Fruit fly (Drosophila melanogaster): ENCODE results near the gene CG6138.

DNA sequence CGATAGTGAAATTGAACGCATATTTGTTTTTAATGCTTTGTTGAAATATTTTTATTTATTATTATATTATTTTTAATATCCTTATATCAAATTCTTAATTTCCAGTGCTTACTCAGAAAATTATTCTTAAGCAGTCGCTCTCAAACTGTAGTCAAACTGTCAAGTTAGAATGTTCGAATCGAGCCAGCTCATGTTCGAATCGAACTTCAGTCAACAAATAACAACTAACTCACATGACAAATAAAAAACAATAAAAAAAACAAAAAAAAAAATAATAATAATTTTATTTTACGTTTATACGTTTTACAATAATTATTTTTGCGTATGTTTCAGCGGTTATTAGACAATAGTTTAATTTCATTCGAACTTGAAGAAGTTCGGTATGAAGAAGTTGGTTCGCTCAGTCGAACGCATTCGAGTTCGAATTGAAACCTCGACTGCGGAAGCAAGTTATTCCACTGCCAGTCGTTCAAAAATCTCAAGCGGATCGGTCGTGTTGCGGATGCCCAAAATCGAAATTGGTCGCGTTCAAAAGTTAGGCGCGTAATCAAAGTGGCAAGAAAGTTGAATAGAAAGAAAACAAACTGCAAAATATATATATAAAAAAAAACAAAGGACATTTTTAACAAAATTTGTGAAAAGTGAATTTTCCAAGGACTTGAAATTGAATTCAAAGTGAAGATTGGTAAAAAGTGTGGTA lies 22.5 kb upstream of the CG6138 start, which contains the start of gene Trim9:
- no peak for TF ChIP-seq CG7987 (GFP tag; optimal IDR thresholded peaks at IDR 0.05)
- no peak for TF ChIP-seq CG32772 (GFP tag; IDR thresholded peaks at IDR 0.05)
- no peak for TF ChIP-seq emc (GFP tag; optimal IDR thresholded peaks at IDR 0.05)
- TF ChIP-seq CG2678 (tag; optimal IDR thresholded peaks at IDR 0.05), result no peak
- TF ChIP-seq Chrac-16 (GFP tag; optimal IDR thresholded peaks at IDR 0.05), result no peak
- no peak for TF ChIP-seq H2.0 (GFP tag; IDR thresholded peaks at IDR 0.05)
- TF ChIP-seq Hsf (GFP tag; optimal IDR thresholded peaks at IDR 0.05), result no peak
- TF ChIP-seq CG4707 (GFP tag; optimal IDR thresholded peaks at IDR 0.05), result no peak
- TF ChIP-seq B-H2 (GFP tag; optimal IDR thresholded peaks at IDR 0.05), result no peak

Measured in whole organism, embryonic.